Fruit fly (Drosophila melanogaster): Measurements from ENCODE around the gene fbp.

The fbp gene

DNA sequence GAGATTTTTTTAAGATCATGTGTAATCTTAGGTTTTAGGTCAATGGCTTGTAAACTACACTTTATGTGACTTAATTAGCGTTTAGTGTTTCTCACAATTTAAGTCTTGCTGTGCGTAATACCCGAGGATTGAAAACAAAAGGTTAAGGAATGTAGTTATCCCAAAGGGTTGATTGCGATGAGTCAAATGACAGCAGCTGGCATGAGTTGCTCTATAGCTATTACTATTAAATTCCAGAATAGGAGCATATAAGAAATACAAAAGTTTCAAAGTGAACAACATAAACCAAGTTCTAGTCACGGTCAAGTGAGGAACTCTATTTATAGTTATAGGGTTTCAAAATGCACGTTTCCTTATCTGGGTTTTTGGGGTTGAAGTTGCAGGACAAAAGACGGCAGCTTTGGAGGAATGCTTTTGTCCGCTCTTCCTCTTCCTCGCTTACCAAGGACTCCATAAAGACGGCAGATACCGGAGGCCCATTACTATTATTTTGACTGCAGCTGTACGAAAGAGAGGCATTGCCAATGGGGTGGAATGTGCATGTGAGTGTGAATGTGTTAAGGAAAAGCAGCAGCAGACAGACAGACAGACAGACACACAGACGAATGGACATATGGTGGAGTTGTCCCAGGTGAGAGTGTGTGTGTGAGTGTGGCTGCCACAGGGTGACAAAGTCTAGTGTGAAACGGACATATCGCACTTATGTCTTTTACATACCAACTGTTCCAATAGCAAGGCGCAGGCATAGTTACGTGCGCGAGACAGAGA lies 26.8 kb upstream of the fbp start (continued):
- TF ChIP-seq CG6791 (GFP tag; IDR thresholded peaks at IDR 0.05; ENCODE audit: partially characterized antibody) (peak; percentile 44; the same call in 1 of the 3 replicates), row (GFP tag; IDR thresholded peaks at IDR 0.05) (peak; percentile 18; the same call in 1 of the 3 replicates), gcm2 (GFP tag; optimal IDR thresholded peaks at IDR 0.05) (no peak), dysf (GFP tag; IDR thresholded peaks at IDR 0.05) (0 out of 3 replicates have a peak, but pooled peaks have one; percentile 6), trh (GFP tag; optimal IDR thresholded peaks at IDR 0.05) (no peak), pb (GFP tag; optimal IDR thresholded peaks at IDR 0.05) (no peak), CG18262 (tag; optimal IDR thresholded peaks at IDR 0.05) (peak; percentile 15), CG34376 (GFP tag; optimal IDR thresholded peaks at IDR 0.05) (no peak), aop (GFP tag; IDR thresholded peaks at IDR 0.05) (no peak), CG2120 (GFP tag; optimal IDR thresholded peaks at IDR 0.05) (no peak), eve (GFP tag; optimal IDR thresholded peaks at IDR 0.05) (peak in 1 of 2 experiments; percentile 83), ERR (GFP tag; optimal IDR thresholded peaks at IDR 0.05) (no peak), CG13894 (tag; optimal IDR thresholded peaks at IDR 0.05) (peak; percentile 12), ind (GFP tag; optimal IDR thresholded peaks at IDR 0.05) (no peak), ken (GFP tag; IDR thresholded peaks at IDR 0.05) (no peak), dmrt99B (tag; optimal IDR thresholded peaks at IDR 0.05) (no peak), CG9727 (GFP tag; optimal IDR thresholded peaks at IDR 0.05) (peak; percentile 1), lmd (GFP tag; IDR thresholded peaks at IDR 0.05) (no peak), trem (tag; optimal IDR thresholded peaks at IDR 0.05) (no peak), CG17802 (tag; optimal IDR thresholded peaks at IDR 0.05) (peak; percentile 79), hkb (optimal IDR thresholded peaks at IDR 0.05) (no peak), hkb (GFP tag; IDR thresholded peaks at IDR 0.05) (no peak), CG6254 (GFP tag; optimal IDR thresholded peaks at IDR 0.05) (peak; percentile 92), ftz-f1 (GFP tag; optimal IDR thresholded peaks at IDR 0.05) (no peak), CG12104 (GFP tag; optimal IDR thresholded peaks at IDR 0.05) (no peak), CG31441 (GFP tag; IDR thresholded peaks at IDR 0.05) (no peak), Doc2 (GFP tag; IDR thresholded peaks at IDR 0.05) (no peak), vnd (GFP tag; IDR thresholded peaks at IDR 0.05; ENCODE audit: partially characterized antibody) (no peak), Taf1 (GFP tag; IDR thresholded peaks at IDR 0.05) (no peak), ttk (GFP tag; IDR thresholded peaks at IDR 0.05) (no peak), Oaz (GFP tag; IDR thresholded peaks at IDR 0.05) (no peak), CG30431 (GFP tag; optimal IDR thresholded peaks at IDR 0.05) (no peak), CG2712 (tag; optimal IDR thresholded peaks at IDR 0.05) (peak; percentile 1), Lhr (GFP tag; optimal IDR thresholded peaks at IDR 0.05) (peak; percentile 49), CG17361 (GFP tag; IDR thresholded peaks at IDR 0.05) (peak; percentile 40; the same call in 1 of the 3 replicates), Eip74EF (GFP tag; optimal IDR thresholded peaks at IDR 0.05) (peak in 1 of 2 experiments; percentile 36), rib (GFP tag; IDR thresholded peaks at IDR 0.05) (0 out of 2 replicates have a peak, but pooled peaks have one; percentile 21), amos (GFP tag; IDR thresholded peaks at IDR 0.05; ENCODE audit: partially characterized antibody) (no peak), crp (GFP tag; optimal IDR thresholded peaks at IDR 0.05) (peak in 1 of 2 experiments; percentile 23), dmrt11E (tag; optimal IDR thresholded peaks at IDR 0.05) (peak; percentile 18), CG6813 (GFP tag; optimal IDR thresholded peaks at IDR 0.05) (no peak), ato (GFP tag; IDR thresholded peaks at IDR 0.05; ENCODE audit: partially characterized antibody) (0 out of 2 replicates have a peak, but pooled peaks have one; percentile 22), nom (GFP tag; optimal IDR thresholded peaks at IDR 0.05) (no peak), CG5180 (GFP tag; optimal IDR thresholded peaks at IDR 0.05) (no peak), CG8478 (optimal IDR thresholded peaks at IDR 0.05) (peak; percentile 15), CG9876 (GFP tag; optimal IDR thresholded peaks at IDR 0.05) (no peak), Hr51 (GFP tag; optimal IDR thresholded peaks at IDR 0.05) (no peak), tap (tag; optimal IDR thresholded peaks at IDR 0.05) (peak; percentile 14), CG10274 (GFP tag; optimal IDR thresholded peaks at IDR 0.05) (no peak)
